Worm (Caenorhabditis elegans) whole organism, mixed stage, embryonic: ENCODE data around the gene mam-6.

Experiments
- M03D4.4 ChIP-seq: sonication (generic microtip); optimal IDR thresholded peaks from 2 replicates; lab custom pipeline; 2017; ENCODE audit warnings: mild to moderate bottlenecking, missing genetic modification characterization, missing compliant biosample characterization
- bed-3 ChIP-seq: fragments of 200-800 bp; sonication (Bioruptor generic); optimal IDR thresholded peaks from 3 replicates; lab custom pipeline; 2018; ENCODE audit warnings: mild to moderate bottlenecking, missing genetic modification characterization, moderate library complexity, missing compliant biosample characterization
- blmp-1 ChIP-seq: fragments of 150-350 bp; optimal IDR thresholded peaks from 2 replicates; lab custom pipeline; 2014; ENCODE audit warnings: missing biosample characterization, missing genetic modification characterization
- ceh-39 ChIP-seq: fragments of 150-350 bp; optimal IDR thresholded peaks from 2 replicates; lab custom pipeline; 2014; ENCODE audit warnings: missing biosample characterization, missing genetic modification characterization
- ceh-43 ChIP-seq: fragments of 200-800 bp; sonication (Bioruptor generic); optimal IDR thresholded peaks from 2 replicates; lab custom pipeline; 2018; ENCODE audit warnings: mild to moderate bottlenecking, missing genetic modification characterization, moderate library complexity, missing compliant biosample characterization
- ceh-83 ChIP-seq: fragments of 200-800 bp; sonication (Bioruptor generic); optimal IDR thresholded peaks from 2 replicates; lab custom pipeline; 2018; ENCODE audit warnings: mild to moderate bottlenecking, missing genetic modification characterization, missing compliant biosample characterization
- ces-1 ChIP-seq: fragments of 150-350 bp; optimal IDR thresholded peaks from 2 replicates; lab custom pipeline; 2014; ENCODE audit warnings: missing biosample characterization, missing genetic modification reagents, missing genetic modification characterization
- cnd-1 ChIP-seq: fragments of 200-800 bp; sonication (Bioruptor generic); optimal IDR thresholded peaks from 2 replicates; lab custom pipeline; 2018; ENCODE audit warnings: mild to moderate bottlenecking, missing genetic modification characterization, missing compliant biosample characterization
- elt-1 ChIP-seq: sonication (generic microtip); optimal IDR thresholded peaks from 2 replicates; lab custom pipeline; 2017; ENCODE audit warnings: missing genetic modification characterization, mild to moderate bottlenecking, missing compliant biosample characterization, antibody characterized with exemption, moderate library complexity, borderline replicate concordance; ENCODE audit not compliant: insufficient read depth
- flh-1 ChIP-seq: fragments of 200-800 bp; sonication (Bioruptor generic); optimal IDR thresholded peaks from 2 replicates; lab custom pipeline; 2018; ENCODE audit warnings: mild to moderate bottlenecking, missing genetic modification characterization, moderate library complexity, missing compliant biosample characterization
- ham-2 ChIP-seq: fragments of 200-800 bp; sonication (Bioruptor generic); optimal IDR thresholded peaks from 2 replicates; lab custom pipeline; 2018; ENCODE audit warnings: mild to moderate bottlenecking, missing genetic modification characterization, missing compliant biosample characterization
- lin-13 ChIP-seq: fragments of 150-350 bp; optimal IDR thresholded peaks from 2 replicates; lab custom pipeline; 2014; ENCODE audit warnings: missing biosample characterization, missing genetic modification characterization
- lin-32 ChIP-seq: fragments of 200-800 bp; sonication (Bioruptor generic); optimal IDR thresholded peaks from 2 replicates; lab custom pipeline; 2018; ENCODE audit warnings: mild to moderate bottlenecking, missing genetic modification characterization, missing compliant biosample characterization
- mab-5 ChIP-seq: fragments of 150-350 bp; optimal IDR thresholded peaks from 2 replicates; lab custom pipeline; 2014; ENCODE audit warnings: missing biosample characterization, missing genetic modification characterization
- mep-1 ChIP-seq: fragments of 150-350 bp; optimal IDR thresholded peaks from 2 replicates; lab custom pipeline; 2017; ENCODE audit warnings: missing biosample characterization, missing genetic modification reagents, missing genetic modification characterization, inconsistent platforms
- mls-2 ChIP-seq: sonication (generic microtip); optimal IDR thresholded peaks from 2 replicates; lab custom pipeline; 2016; ENCODE audit warnings: mild to moderate bottlenecking, missing genetic modification characterization, moderate library complexity, missing compliant biosample characterization
- nhr-12 ChIP-seq: fragments of 150-350 bp; optimal IDR thresholded peaks from 2 replicates; lab custom pipeline; 2014; ENCODE audit warnings: missing biosample characterization, missing genetic modification characterization
- nhr-2 ChIP-seq: fragments of 150-350 bp; optimal IDR thresholded peaks from 2 replicates; lab custom pipeline; 2014; ENCODE audit warnings: missing biosample characterization, missing genetic modification characterization
- nhr-28 ChIP-seq: fragments of 150-350 bp; optimal IDR thresholded peaks from 2 replicates; lab custom pipeline; 2014; ENCODE audit warnings: missing biosample characterization, missing genetic modification characterization
- nhr-76 ChIP-seq: sonication (generic microtip); optimal IDR thresholded peaks from 2 replicates; lab custom pipeline; 2017; ENCODE audit warnings: missing biosample characterization, missing genetic modification characterization
- pha-4 ChIP-seq: fragments of 150-350 bp; optimal IDR thresholded peaks from 2 replicates; lab custom pipeline; 2018; ENCODE audit warnings: missing biosample characterization, missing genetic modification reagents, missing genetic modification characterization
- sem-2 ChIP-seq: fragments of 200-800 bp; sonication (Bioruptor generic); optimal IDR thresholded peaks from 2 replicates; lab custom pipeline; 2018; ENCODE audit warnings: mild to moderate bottlenecking, missing genetic modification characterization, missing compliant biosample characterization
- snpc-4 ChIP-seq: fragments of 150-350 bp; optimal IDR thresholded peaks from 2 replicates; lab custom pipeline; 2014; ENCODE audit warnings: missing biosample characterization, missing genetic modification characterization
- sptf-1 ChIP-seq: sonication (generic microtip); optimal IDR thresholded peaks from 2 replicates; lab custom pipeline; 2017; ENCODE audit warnings: mild to moderate bottlenecking, missing genetic modification characterization, moderate library complexity, missing compliant biosample characterization
- unc-120 ChIP-seq: sonication (generic microtip); optimal IDR thresholded peaks from 2 replicates; lab custom pipeline; 2017; ENCODE audit warnings: missing genetic modification characterization, missing compliant biosample characterization; ENCODE audit not compliant: poor library complexity, severe bottlenecking
- unc-39 ChIP-seq: fragments of 150-350 bp; optimal IDR thresholded peaks from 2 replicates; lab custom pipeline; 2014; ENCODE audit warnings: missing biosample characterization, missing genetic modification characterization
- unc-62 ChIP-seq: fragments of 150-350 bp; optimal IDR thresholded peaks from 2 replicates; lab custom pipeline; 2014; ENCODE audit warnings: missing biosample characterization, missing genetic modification reagents, missing genetic modification characterization
- zip-8 ChIP-seq: fragments of 150-350 bp; optimal IDR thresholded peaks from 2 replicates; lab custom pipeline; 2014; ENCODE audit warnings: missing biosample characterization, missing genetic modification characterization
- ztf-11 ChIP-seq: fragments of 150-350 bp; optimal IDR thresholded peaks from 2 replicates; lab custom pipeline; 2014; ENCODE audit warnings: missing biosample characterization, missing genetic modification characterization

mam-6 gene

ce11 chrX:15069242-15069641, at the start of gene mam-6:
Gene mam-6 (minus strand): TSS chrX:15069342.
- no peak for TF ChIP-seq nhr-28 (tag; lab: Kevin White, UChicago)
- TF ChIP-seq ces-1 (GFP tag; lab: Kevin White, UChicago) = no peak
- TF ChIP-seq mls-2 (tag; lab: Kevin White, UChicago) = no peak
- TF ChIP-seq mab-5 (tag; lab: Kevin White, UChicago) = no peak
- no peak for TF ChIP-seq unc-39 (tag; lab: Kevin White, UChicago)
- no peak for TF ChIP-seq flh-1 (GFP tag; lab: Kevin White, UChicago)
- no peak for TF ChIP-seq lin-32
- TF ChIP-seq ceh-43 (GFP tag; lab: Kevin White, UChicago) = no peak
- TF ChIP-seq, all 35 proteins: peak for 0

- no peak for TF ChIP-seq nhr-2
Observed at ce11 chrX:15116514-15116913, 47.4 kb upstream of the mam-6 start, which contains the start of gene R07D5.2. Gene R07D5.2 (minus strand): TSS chrX:15116614.

ce11 chrX:15115748-15116147, 46.6 kb upstream of the mam-6 start:
- TF ChIP-seq pha-4 (tag; lab: Kevin White, UChicago) = no peak
- TF ChIP-seq cnd-1 (tag; lab: Kevin White, UChicago) = peak; percentile 78
- TF ChIP-seq zip-8 (tag; lab: Kevin White, UChicago) = peak; percentile 97

ce11 chrX:15112172-15112571, 43.0 kb upstream of the mam-6 start:
- TF ChIP-seq elt-1 = no peak
- no peak for TF ChIP-seq ceh-43 (GFP tag; lab: Kevin White, UChicago)
- TF ChIP-seq sem-2 (GFP tag; lab: Kevin White, UChicago) = no peak
- TF ChIP-seq nhr-2 = no peak
- no peak for TF ChIP-seq nhr-76 (tag; lab: Kevin White, UChicago)
- TF ChIP-seq unc-39 (tag; lab: Kevin White, UChicago) = no peak
- TF ChIP-seq unc-62 = no peak
- TF ChIP-seq ham-2 (GFP tag; lab: Kevin White, UChicago) = no peak
- no peak for TF ChIP-seq ztf-11 (tag; lab: Kevin White, UChicago)
- TF ChIP-seq M03D4.4 (tag; lab: Kevin White, UChicago) = no peak

ce11 chrX:15107747-15108252, 38.7 kb upstream of the mam-6 start, which contains the start of gene mlt-9:
Gene mlt-9 (minus strand): TSS chrX:15107797.
- TF ChIP-seq mls-2 (tag; lab: Kevin White, UChicago) (no peak), ham-2 (GFP tag; lab: Kevin White, UChicago) (peak; percentile 63), nhr-12 (no peak), elt-1 (peak; percentile 12), unc-120 (tag; lab: Kevin White, UChicago) (no peak)

- TF ChIP-seq sptf-1 (no peak), ceh-39 (tag; lab: Kevin White, UChicago) (no peak), snpc-4 (tag; lab: Kevin White, UChicago) (no peak), blmp-1 (peak; percentile 28), ceh-83 (GFP tag; lab: Kevin White, UChicago) (no peak)
Observed at ce11 chrX:15104963-15105493, 35.9 kb upstream of the mam-6 start.

- no peak for TF ChIP-seq snpc-4 (tag; lab: Kevin White, UChicago)
- TF ChIP-seq flh-1 (GFP tag; lab: Kevin White, UChicago) = no peak
- no peak for TF ChIP-seq ces-1 (GFP tag; lab: Kevin White, UChicago)
- TF ChIP-seq unc-120 (tag; lab: Kevin White, UChicago) = no peak
- TF ChIP-seq bed-3 = no peak
- TF ChIP-seq lin-13 (tag; lab: Kevin White, UChicago) = no peak
- no peak for TF ChIP-seq unc-39 (tag; lab: Kevin White, UChicago)
- TF ChIP-seq nhr-12 = no peak
- no peak for TF ChIP-seq nhr-76 (tag; lab: Kevin White, UChicago)
- TF ChIP-seq elt-1 = no peak
- TF ChIP-seq mep-1 = no peak
- TF ChIP-seq ceh-39 (tag; lab: Kevin White, UChicago) = no peak
- no peak for TF ChIP-seq mls-2 (tag; lab: Kevin White, UChicago)
- TF ChIP-seq sem-2 (GFP tag; lab: Kevin White, UChicago) = no peak
Observed at ce11 chrX:15103481-15103880, 34.3 kb upstream of the mam-6 start.
